Worm (Caenorhabditis elegans) whole organism, L3 larva: ENCODE results near the gene cutl-4.

Source experiments
- ceh-16 ChIP-seq: sonication (generic microtip); optimal IDR thresholded peaks from 2 replicates; lab custom pipeline; 2017; ENCODE audit warnings: missing biosample characterization, missing genetic modification characterization
- ceh-9 ChIP-seq: sonication (generic microtip); optimal IDR thresholded peaks from 2 replicates; lab custom pipeline; 2018; ENCODE audit warnings: missing biosample characterization, missing genetic modification characterization
- mml-1 ChIP-seq: fragments of 150-350 bp; sonication (generic microtip); optimal IDR thresholded peaks from 3 replicates; lab custom pipeline; 2014; ENCODE audit warnings: missing biosample characterization, missing genetic modification characterization
- nhr-28 ChIP-seq: fragments of 150-350 bp; optimal IDR thresholded peaks from 2 replicates; lab custom pipeline; 2014; ENCODE audit warnings: missing biosample characterization, missing genetic modification characterization
- snpc-4 ChIP-seq: fragments of 150-350 bp; optimal IDR thresholded peaks from 2 replicates; lab custom pipeline; 2014; ENCODE audit warnings: missing biosample characterization, missing genetic modification characterization
- unc-39 ChIP-seq: sonication (generic microtip); optimal IDR thresholded peaks from 4 replicates; lab custom pipeline; 2017; ENCODE audit warnings: missing biosample characterization, missing genetic modification characterization

Gene cutl-4

DNA sequence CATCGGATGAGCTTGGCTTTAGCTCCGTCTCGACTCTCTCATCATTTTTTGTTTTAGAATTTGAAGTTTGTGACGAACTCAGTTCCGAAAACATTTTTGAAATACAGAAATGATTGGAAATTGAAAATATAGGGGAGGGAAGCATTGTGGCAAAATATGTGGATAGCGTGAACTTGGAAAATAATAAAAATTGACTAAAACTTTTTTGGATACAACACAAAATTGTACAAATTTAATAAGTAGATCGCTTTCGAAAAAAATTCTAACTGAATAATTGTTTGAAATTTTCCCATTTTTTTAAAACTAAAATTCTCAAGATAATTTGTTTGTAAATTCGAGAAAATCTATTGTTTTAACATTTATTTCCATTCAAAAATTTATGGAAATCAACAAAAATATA lies 55.9 kb downstream of the cutl-4 start, which contains the start of gene F59A1.15:
TSS of gene F59A1.15 (minus strand) at position 101 of the 400 bp plus-strand sequence.
- TF ChIP-seq nhr-28 (tag; lab: Kevin White, UChicago) = no peak
- no peak for TF ChIP-seq snpc-4 (tag; lab: Kevin White, UChicago)
- TF ChIP-seq unc-39 (tag; lab: Kevin White, UChicago) = no peak
- no peak for TF ChIP-seq ceh-16
- no peak for TF ChIP-seq mml-1 (tag; lab: Kevin White, UChicago)
- no peak for TF ChIP-seq ceh-9 (tag; lab: Kevin White, UChicago)
